Worm (Caenorhabditis elegans) whole organism, young adult: ENCODE measurements around the gene Y41C4A.21.

Source experiments
- K11D2.4 ChIP-seq: fragments of 200-800 bp; sonication (Bioruptor generic); IDR thresholded peaks from 2 replicates; pipeline ENCODE4 v1.3.6; 2022; ENCODE audit warnings: missing genetic modification reagents, missing genetic modification characterization, missing compliant biosample characterization
- akir-1 ChIP-seq: fragments of 200-800 bp; sonication (Bioruptor generic); optimal IDR thresholded peaks from 2 replicates; lab custom pipeline; 2018; ENCODE audit warnings: mild to moderate bottlenecking, missing genetic modification characterization, moderate library complexity, missing compliant biosample characterization
- ama-1 ChIP-seq, 3 experiments: fragments of 150-350 bp in 1 of 3; sonication (generic microtip) in 2 of 3; optimal IDR thresholded peaks; 2 replicates each; lab custom pipeline; 2014 to 2018; ENCODE audit warnings: missing biosample characterization in 2 of 3, missing genetic modification characterization in 2 of 3, missing genetic modification reagents in 2 of 3
- cebp-1 ChIP-seq, 2 experiments: fragments of 200-800 bp in 1 of 2; sonication (Bioruptor generic) in 1 of 2; sonication (generic microtip) in 1 of 2; IDR thresholded peaks in 1 of 2; optimal IDR thresholded peaks in 1 of 2; 2 replicates each; pipeline versions ENCODE4 v1.3.6 to Lab custom; 2017 to 2022; ENCODE audit warnings: missing compliant biosample characterization in 2 of 2, missing genetic modification characterization in 2 of 2, mild to moderate bottlenecking in 1 of 2, missing genetic modification reagents in 1 of 2, moderate library complexity in 1 of 2
- dpff-1 ChIP-seq: sonication (generic microtip); optimal IDR thresholded peaks from 2 replicates; lab custom pipeline; 2017; ENCODE audit warnings: mild to moderate bottlenecking, missing genetic modification characterization, missing compliant biosample characterization
- let-526 ChIP-seq: fragments of 200-800 bp; sonication (Bioruptor generic); IDR thresholded peaks from 2 replicates; pipeline ENCODE4 v1.3.6; 2022; ENCODE audit warnings: missing genetic modification reagents, missing genetic modification characterization, missing compliant biosample characterization
- lin-54 ChIP-seq: fragments of 200-800 bp; sonication (Bioruptor generic); optimal IDR thresholded peaks from 2 replicates; lab custom pipeline; 2018; ENCODE audit warnings: mild to moderate bottlenecking, missing genetic modification characterization, missing compliant biosample characterization
- nhr-120 ChIP-seq: fragments of 200-800 bp; sonication (Bioruptor generic); IDR thresholded peaks from 2 replicates; pipeline ENCODE4 v1.3.6; 2022; ENCODE audit warnings: missing genetic modification characterization, missing compliant biosample characterization
- nhr-90 ChIP-seq: sonication (generic microtip); optimal IDR thresholded peaks from 2 replicates; lab custom pipeline; 2016; ENCODE audit warnings: missing genotype, mild to moderate bottlenecking, missing genetic modification characterization, missing compliant biosample characterization
- rcor-1 ChIP-seq: fragments of 200-800 bp; sonication (Bioruptor generic); IDR thresholded peaks from 2 replicates; pipeline ENCODE4 v1.3.6; 2022; ENCODE audit warnings: missing genetic modification reagents, missing genetic modification characterization, missing compliant biosample characterization
- unc-130 ChIP-seq: sonication (generic microtip); optimal IDR thresholded peaks from 2 replicates; lab custom pipeline; 2016; ENCODE audit warnings: missing genetic modification reagents, missing genetic modification characterization, missing compliant biosample characterization
- unc-62 ChIP-seq: fragments of 150-350 bp; optimal IDR thresholded peaks from 2 replicates; lab custom pipeline; 2014; ENCODE audit warnings: missing biosample characterization, missing genetic modification reagents, missing genetic modification characterization
- zim-3 ChIP-seq: sonication (generic microtip); optimal IDR thresholded peaks from 2 replicates; lab custom pipeline; 2017; ENCODE audit warnings: mild to moderate bottlenecking, missing genetic modification characterization, moderate library complexity, missing compliant biosample characterization
- ztf-18 ChIP-seq: sonication (generic microtip); optimal IDR thresholded peaks from 2 replicates; lab custom pipeline; 2016; ENCODE audit warnings: missing genotype, mild to moderate bottlenecking, missing genetic modification characterization, missing compliant biosample characterization

DNA sequence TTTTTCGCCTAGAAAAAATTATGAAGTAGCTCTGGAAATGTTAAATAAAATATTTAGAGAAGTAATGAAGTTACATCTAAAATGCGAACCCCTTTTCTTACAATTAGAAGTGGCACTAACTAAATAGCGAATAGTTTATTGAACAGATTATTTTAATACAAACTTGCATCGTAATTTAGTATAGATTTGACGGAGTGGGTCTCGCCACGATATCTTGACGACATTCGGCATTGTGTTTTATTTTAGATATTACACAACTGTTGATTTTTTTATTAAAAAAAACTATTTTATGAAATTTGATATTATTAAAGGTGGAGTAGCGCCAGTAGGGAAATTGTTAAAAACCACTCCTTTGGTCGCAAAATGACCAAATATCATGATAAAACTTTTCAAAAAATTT is 42.3 kb upstream of the Y41C4A.21 start:
- TF ChIP-seq unc-62 (GFP tag; lab: Kevin White, UChicago), result no peak
- TF ChIP-seq nhr-90 (tag; lab: Kevin White, UChicago), result no peak
- TF ChIP-seq rcor-1 (GFP tag; lab: Robert Waterston, UW), result no peak
- no peak for TF ChIP-seq let-526 (GFP tag; lab: Robert Waterston, UW)
- TF ChIP-seq cebp-1 (GFP tag; IDR thresholded peaks at IDR 0.05; lab: Robert Waterston, UW), result no peak
- no peak for TF ChIP-seq cebp-1 (tag; optimal IDR thresholded peaks at IDR 0.05; lab: Kevin White, UChicago)
- TF ChIP-seq K11D2.4, result no peak
- no peak for TF ChIP-seq zim-3 (tag; lab: Kevin White, UChicago)
- no peak for TF ChIP-seq dpff-1 (tag; lab: Kevin White, UChicago)
- no peak for TF ChIP-seq unc-130 (GFP tag; lab: Kevin White, UChicago)
- no peak for TF ChIP-seq lin-54 (GFP tag; lab: Kevin White, UChicago)
- TF ChIP-seq akir-1 (GFP tag; lab: Kevin White, UChicago), result no peak
- TF ChIP-seq ztf-18 (tag; lab: Kevin White, UChicago), result no peak
- TF ChIP-seq nhr-120 (GFP tag; lab: Robert Waterston, UW), result no peak
- no peak for TF ChIP-seq ama-1 (optimal IDR thresholded peaks at IDR 0.05; lab: Kevin White, UChicago)
- TF ChIP-seq ama-1 (GFP tag; optimal IDR thresholded peaks at IDR 0.05; lab: Kevin White, UChicago), result no peak
